Worm (Caenorhabditis elegans) whole organism, L1 larva: Measurements from ENCODE around the gene nhr-111.
A peak's percentile ranks its signal among the peaks of the same experiment; 100 is the strongest.

Experiments used
- C34B4.2 ChIP-seq: sonication (generic microtip); optimal IDR thresholded peaks from 2 replicates; lab custom pipeline; 2017; ENCODE audit warnings: mild to moderate bottlenecking, missing genetic modification characterization, missing compliant biosample characterization
- F16B12.6 ChIP-seq: fragments of 150-350 bp; optimal IDR thresholded peaks from 2 replicates; lab custom pipeline; 2014; ENCODE audit warnings: missing biosample characterization, missing genetic modification characterization
- aha-1 ChIP-seq: fragments of 150-350 bp; optimal IDR thresholded peaks from 2 replicates; lab custom pipeline; 2014; ENCODE audit warnings: missing biosample characterization, missing genetic modification characterization
- ceh-82 ChIP-seq, 3 experiments: fragments of 150-350 bp in 1 of 3; sonication (generic microtip) in 2 of 3; optimal IDR thresholded peaks; 2 replicates each; lab custom pipeline; 2014 to 2017; ENCODE audit warnings: missing biosample characterization in 3 of 3, missing genetic modification characterization in 3 of 3
- ceh-88 ChIP-seq: fragments of 200-800 bp; sonication (Bioruptor generic); IDR thresholded peaks from 2 replicates; pipeline ENCODE4 v1.3.6; 2022; ENCODE audit warnings: missing genetic modification characterization, missing compliant biosample characterization
- efl-1 ChIP-seq, 4 experiments: fragments of 150-350 bp; optimal IDR thresholded peaks in 3 of 4; peaks in 1 of 4; 1 replicate in 1 of 4; 2 replicates in 3 of 4; lab custom pipeline; 2014; ENCODE audit warnings: missing biosample characterization in 2 of 4, missing genetic modification characterization in 2 of 4, missing genetic modification reagents in 2 of 4
- efl-3 ChIP-seq: fragments of 200-800 bp; sonication (Bioruptor generic); optimal IDR thresholded peaks from 2 replicates; lab custom pipeline; 2018; ENCODE audit warnings: mild to moderate bottlenecking, missing genetic modification characterization, missing compliant biosample characterization
- egl-13 ChIP-seq: sonication (generic microtip); optimal IDR thresholded peaks from 2 replicates; lab custom pipeline; 2016; ENCODE audit warnings: missing genotype, missing genetic modification reagents, missing genetic modification characterization, missing compliant biosample characterization
- egl-27 ChIP-seq, 2 experiments: fragments of 150-350 bp in 1 of 2; sonication (generic microtip); optimal IDR thresholded peaks; 3 replicates each; lab custom pipeline; 2017 to 2018; ENCODE audit warnings: missing biosample characterization in 2 of 2, missing genetic modification characterization in 2 of 2, missing genetic modification reagents in 2 of 2
- elt-2 ChIP-seq: sonication (generic microtip); optimal IDR thresholded peaks from 2 replicates; lab custom pipeline; 2016; ENCODE audit warnings: missing genetic modification characterization, mild to moderate bottlenecking, inconsistent platforms, missing compliant biosample characterization, missing genetic modification reagents
- elt-3 ChIP-seq, 6 experiments: fragments of 150-350 bp in 1 of 6; sonication (generic microtip); optimal IDR thresholded peaks; 2 replicates each; lab custom pipeline; 2017 to 2018; ENCODE audit warnings: missing biosample characterization in 6 of 6, missing genetic modification characterization in 6 of 6, inconsistent platforms in 1 of 6
- fkh-10 ChIP-seq: sonication (generic microtip); optimal IDR thresholded peaks from 2 replicates; lab custom pipeline; 2017; ENCODE audit warnings: missing biosample characterization, missing genetic modification reagents, missing genetic modification characterization
- fkh-8 ChIP-seq: sonication (generic microtip); optimal IDR thresholded peaks from 2 replicates; lab custom pipeline; 2016; ENCODE audit warnings: mild to moderate bottlenecking, missing genetic modification characterization, missing compliant biosample characterization
- fos-1 ChIP-seq: fragments of 150-350 bp; optimal IDR thresholded peaks from 2 replicates; lab custom pipeline; 2014; ENCODE audit warnings: missing biosample characterization, missing genetic modification characterization
- grh-1 ChIP-seq: fragments of 200-800 bp; sonication (Bioruptor generic); IDR thresholded peaks from 2 replicates; pipeline ENCODE4 v1.3.6; 2022; ENCODE audit warnings: missing genetic modification reagents, missing genetic modification characterization, missing compliant biosample characterization
- hlh-17 ChIP-seq: fragments of 200-800 bp; sonication (Bioruptor generic); optimal IDR thresholded peaks from 2 replicates; lab custom pipeline; 2018; ENCODE audit warnings: missing genetic modification characterization, mild to moderate bottlenecking, missing compliant biosample characterization, moderate library complexity, borderline replicate concordance
- hlh-4 ChIP-seq: sonication (generic microtip); optimal IDR thresholded peaks from 2 replicates; lab custom pipeline; 2016; ENCODE audit warnings: mild to moderate bottlenecking, missing genetic modification characterization, missing compliant biosample characterization
- hpl-2 ChIP-seq: fragments of 150-350 bp; optimal IDR thresholded peaks from 2 replicates; lab custom pipeline; 2014; ENCODE audit warnings: missing biosample characterization, missing genetic modification reagents, missing genetic modification characterization
- irx-1 ChIP-seq: sonication (generic microtip); optimal IDR thresholded peaks from 2 replicates; lab custom pipeline; 2016; ENCODE audit warnings: missing genetic modification characterization, missing compliant biosample characterization
- jun-1 ChIP-seq: fragments of 150-350 bp; optimal IDR thresholded peaks from 2 replicates; lab custom pipeline; 2014; ENCODE audit warnings: missing biosample characterization, missing genetic modification reagents, missing genetic modification characterization
- lin-14 ChIP-seq: fragments of 200-800 bp; sonication (Bioruptor generic); optimal IDR thresholded peaks from 2 replicates; lab custom pipeline; 2018; ENCODE audit warnings: mild to moderate bottlenecking, missing genetic modification characterization, moderate library complexity, missing compliant biosample characterization
- lin-15B ChIP-seq: fragments of 150-350 bp; sonication (generic microtip); optimal IDR thresholded peaks from 3 replicates; lab custom pipeline; 2014; ENCODE audit warnings: missing biosample characterization, missing genetic modification characterization
- lin-39 ChIP-seq: fragments of 150-350 bp; optimal IDR thresholded peaks from 2 replicates; lab custom pipeline; 2014; ENCODE audit warnings: missing biosample characterization, missing genetic modification reagents, missing genetic modification characterization
- mef-2 ChIP-seq: fragments of 150-350 bp; optimal IDR thresholded peaks from 2 replicates; lab custom pipeline; 2014; ENCODE audit warnings: missing biosample characterization, missing genetic modification characterization
- mep-1 ChIP-seq: fragments of 150-350 bp; optimal IDR thresholded peaks from 2 replicates; lab custom pipeline; 2014; ENCODE audit warnings: missing biosample characterization, missing genetic modification characterization
- nhr-20 ChIP-seq: sonication (generic microtip); optimal IDR thresholded peaks from 2 replicates; lab custom pipeline; 2016; ENCODE audit warnings: mild to moderate bottlenecking, missing genetic modification characterization, missing compliant biosample characterization
- nhr-237 ChIP-seq: fragments of 150-350 bp; optimal IDR thresholded peaks from 2 replicates; lab custom pipeline; 2014; ENCODE audit warnings: missing biosample characterization, missing genetic modification characterization
- nhr-76 ChIP-seq: sonication (generic microtip); optimal IDR thresholded peaks from 2 replicates; lab custom pipeline; 2017; ENCODE audit warnings: missing biosample characterization, missing genetic modification characterization
- nhr-84 ChIP-seq: sonication (generic microtip); optimal IDR thresholded peaks from 2 replicates; lab custom pipeline; 2017; ENCODE audit warnings: missing biosample characterization, missing genetic modification characterization
- nhr-85 ChIP-seq: sonication (generic microtip); peaks from one replicate; lab custom pipeline; 2016; ENCODE audit warnings: missing genetic modification characterization, inconsistent platforms, missing compliant biosample characterization
- pag-3 ChIP-seq: sonication (generic microtip); optimal IDR thresholded peaks from 2 replicates; lab custom pipeline; 2017; ENCODE audit warnings: missing genetic modification characterization, mild to moderate bottlenecking, missing compliant biosample characterization, antibody characterized with exemption, borderline replicate concordance; ENCODE audit not compliant: insufficient read depth
- pax-3 ChIP-seq: fragments of 200-800 bp; sonication (Bioruptor generic); optimal IDR thresholded peaks from 2 replicates; lab custom pipeline; 2018; ENCODE audit warnings: mild to moderate bottlenecking, missing genetic modification characterization, moderate library complexity, missing compliant biosample characterization
- pqm-1 ChIP-seq: sonication (generic microtip); optimal IDR thresholded peaks from 3 replicates; lab custom pipeline; 2017; ENCODE audit warnings: missing biosample characterization, missing genetic modification characterization
- skn-1 ChIP-seq: fragments of 150-350 bp; optimal IDR thresholded peaks from 2 replicates; lab custom pipeline; 2014; ENCODE audit warnings: missing biosample characterization, missing genetic modification characterization
- snu-23 ChIP-seq: sonication (generic microtip); optimal IDR thresholded peaks from 2 replicates; lab custom pipeline; 2016; ENCODE audit warnings: missing genetic modification characterization, missing compliant biosample characterization
- tlp-1 ChIP-seq: fragments of 150-350 bp; optimal IDR thresholded peaks from 2 replicates; lab custom pipeline; 2014; ENCODE audit warnings: missing biosample characterization, missing genetic modification characterization
- unc-130 ChIP-seq: fragments of 150-350 bp; optimal IDR thresholded peaks from 2 replicates; lab custom pipeline; 2017; ENCODE audit warnings: missing biosample characterization, missing genetic modification characterization, inconsistent platforms
- unc-98 ChIP-seq: fragments of 200-800 bp; sonication (Bioruptor generic); IDR thresholded peaks from 2 replicates; pipeline ENCODE4 v1.3.6; 2022; ENCODE audit warnings: missing genetic modification characterization, missing compliant biosample characterization
- vab-15 ChIP-seq: sonication (generic microtip); optimal IDR thresholded peaks from 2 replicates; lab custom pipeline; 2017; ENCODE audit warnings: missing genotype, mild to moderate bottlenecking, missing genetic modification characterization, missing compliant biosample characterization
- xbp-1 ChIP-seq: sonication (generic microtip); optimal IDR thresholded peaks from 2 replicates; lab custom pipeline; 2016; ENCODE audit warnings: missing genetic modification characterization, missing compliant biosample characterization
- zag-1 ChIP-seq: fragments of 150-350 bp; optimal IDR thresholded peaks from 2 replicates; lab custom pipeline; 2014; ENCODE audit warnings: missing biosample characterization, missing genetic modification characterization
- ztf-11 ChIP-seq, 2 experiments: sonication (generic microtip); optimal IDR thresholded peaks; 2 replicates each; lab custom pipeline; 2016 to 2017; ENCODE audit warnings: missing genetic modification characterization in 2 of 2, missing biosample characterization in 1 of 2, missing compliant biosample characterization in 1 of 2

The nhr-111 gene

DNA sequence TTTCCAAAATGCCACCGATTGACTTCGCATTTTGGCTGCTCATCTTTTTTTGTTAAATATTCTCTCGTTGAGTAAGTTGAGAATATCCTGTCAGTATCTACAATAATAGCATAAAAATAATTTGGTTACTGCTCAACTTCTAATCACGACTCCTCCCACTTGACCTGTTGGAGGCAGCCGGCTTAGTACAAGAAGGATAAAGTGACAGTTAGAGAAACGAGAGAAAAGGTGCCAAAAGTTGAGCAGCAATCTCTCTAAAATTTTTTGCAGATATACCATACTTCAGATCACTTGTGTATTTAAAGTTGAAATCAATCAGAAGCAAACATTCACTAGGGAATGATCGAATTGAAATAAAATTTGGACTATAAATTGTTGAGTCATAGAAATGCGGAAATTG is at the start of gene nhr-111:
Gene nhr-111 (minus strand): TSS at position 101 of the 400 bp plus-strand sequence.
- TF ChIP-seq aha-1 (no peak), grh-1 (GFP tag; lab: Robert Waterston, UW) (no peak), lin-15B (tag; lab: Kevin White, UChicago) (no peak), xbp-1 (no peak), vab-15 (tag; lab: Kevin White, UChicago) (no peak), irx-1 (no peak), hpl-2 (GFP tag; lab: Kevin White, UChicago) (no peak), pag-3 (tag; lab: Kevin White, UChicago) (no peak), egl-13 (tag; lab: Kevin White, UChicago) (no peak), ztf-11 (tag; optimal IDR thresholded peaks at IDR 0.05; lab: Kevin White, UChicago) (no peak), efl-1 (optimal IDR thresholded peaks at IDR 0.05; lab: Kevin White, UChicago) (no peak), efl-1 (GFP tag; optimal IDR thresholded peaks at IDR 0.05 in 1 of 2; lab: Kevin White, UChicago) (no peak), ceh-88 (GFP tag; lab: Robert Waterston, UW) (no peak), fkh-8 (tag; lab: Kevin White, UChicago) (no peak), lin-39 (tag; lab: Kevin White, UChicago) (no peak), egl-27 (tag; optimal IDR thresholded peaks at IDR 0.05; lab: Kevin White, UChicago) (no peak), tlp-1 (tag; lab: Kevin White, UChicago) (no peak), unc-98 (GFP tag; lab: Robert Waterston, UW) (no peak)

DNA sequence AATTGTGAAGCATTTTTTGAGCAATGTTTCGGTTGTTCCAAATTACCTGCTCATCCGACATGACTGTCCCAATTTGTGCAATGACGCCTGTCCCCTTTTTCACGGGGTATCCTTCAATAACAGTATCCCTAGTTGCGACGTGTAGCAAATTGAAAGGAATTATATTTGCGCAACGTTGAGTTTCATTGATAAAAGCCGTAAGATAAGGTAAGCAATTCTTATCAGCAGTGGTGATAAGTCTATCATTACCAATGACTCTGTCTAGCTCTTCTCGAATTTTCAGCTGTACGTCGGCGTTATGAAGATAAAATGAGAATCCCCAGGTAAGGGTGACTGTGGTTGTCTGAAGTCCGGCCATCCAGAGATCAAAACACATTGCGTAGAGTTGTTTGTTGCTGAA is 49.5 kb upstream of the nhr-111 start:
- TF ChIP-seq fos-1 (no peak), pqm-1 (peak; percentile 16), pag-3 (tag; lab: Kevin White, UChicago) (no peak), vab-15 (tag; lab: Kevin White, UChicago) (no peak), nhr-84 (tag; lab: Kevin White, UChicago) (no peak), jun-1 (tag; lab: Kevin White, UChicago) (no peak), elt-2 (peak; percentile 57), snu-23 (no peak), lin-14 (GFP tag; lab: Kevin White, UChicago) (no peak), pax-3 (tag; lab: Kevin White, UChicago) (no peak), nhr-85 (peak; percentile 14)

DNA sequence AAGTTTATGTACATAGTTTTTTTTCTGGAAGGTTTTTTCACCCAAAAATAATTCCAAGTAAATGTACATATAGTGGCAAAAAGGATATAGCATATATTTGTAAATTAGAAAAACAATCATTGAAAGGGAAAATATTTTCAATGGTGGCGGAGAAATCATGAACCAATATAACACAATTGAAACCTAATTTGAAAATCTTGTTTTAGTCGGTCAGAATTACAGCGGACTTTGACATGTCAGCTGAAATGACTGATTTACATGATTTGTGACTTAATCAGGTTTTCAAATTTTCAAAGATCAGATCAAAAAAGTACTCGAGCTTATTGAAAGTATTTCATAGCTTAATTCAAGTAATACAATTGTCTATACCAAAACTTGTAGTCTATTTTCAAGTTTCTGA is 47.1 kb upstream of the nhr-111 start, which contains the start of gene K05D4.9:
Gene K05D4.9 (minus strand): TSS at position 101 of the 400 bp plus-strand sequence.
- no peak for TF ChIP-seq mep-1 (tag; lab: Kevin White, UChicago)
- peak; percentile 18 for TF ChIP-seq fkh-8 (tag; lab: Kevin White, UChicago)
- TF ChIP-seq, all 84 proteins: peak for 1

DNA sequence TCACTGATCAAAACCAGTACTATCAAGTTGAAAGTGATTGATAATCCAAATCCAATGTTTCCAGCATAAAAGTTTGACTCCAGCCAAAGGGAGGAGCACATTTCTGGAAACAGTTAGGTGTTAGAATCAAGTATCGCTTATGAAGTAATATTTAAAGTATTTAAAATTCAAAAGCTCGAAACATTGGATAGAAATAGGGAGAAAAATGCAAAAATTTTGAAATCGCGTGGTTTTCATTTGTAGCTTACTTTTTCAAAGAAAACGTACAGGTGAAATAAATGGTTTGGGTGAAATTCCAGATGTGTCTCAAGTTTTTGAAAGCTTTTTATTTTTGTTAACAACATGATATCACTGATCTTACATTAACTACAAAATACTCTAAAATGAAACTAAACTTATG is 44.4 kb upstream of the nhr-111 start, which contains the start of gene str-111:
Gene str-111 (minus strand): TSS at position 101 of the 400 bp plus-strand sequence.
- TF ChIP-seq hlh-4 (tag; lab: Kevin White, UChicago) (peak; percentile 65), elt-3 (tag; optimal IDR thresholded peaks at IDR 0.05; lab: Kevin White, UChicago) (no peak)

DNA sequence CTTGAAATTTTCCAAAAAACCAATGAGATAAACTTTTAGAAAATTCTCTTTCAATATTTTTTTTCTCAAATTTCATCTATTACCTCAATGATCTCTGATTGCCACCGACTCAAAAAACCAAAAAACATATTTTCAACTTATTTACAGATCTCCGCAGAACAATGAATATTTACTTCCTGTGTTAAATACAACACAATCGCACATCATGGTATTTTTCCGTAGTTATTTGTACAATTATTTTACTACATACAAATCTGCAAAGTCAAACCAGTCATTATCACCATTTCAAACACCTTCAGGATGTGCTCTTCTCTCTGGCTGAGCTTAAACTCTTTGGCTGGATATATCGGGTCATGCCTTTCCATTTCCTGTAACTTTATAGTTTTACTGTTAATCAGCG is 41.3 kb upstream of the nhr-111 start, which contains the start of gene str-108:
Gene str-108 (plus strand): TSS at position 301 of the 400 bp plus-strand sequence.
- no peak for TF ChIP-seq skn-1 (tag; lab: Kevin White, UChicago)
- no peak for TF ChIP-seq hlh-17 (GFP tag; lab: Kevin White, UChicago)
- TF ChIP-seq unc-130 (tag; lab: Kevin White, UChicago) = no peak
- TF ChIP-seq ceh-82 (tag; optimal IDR thresholded peaks at IDR 0.05; lab: Kevin White, UChicago) = no peak
- no peak for TF ChIP-seq nhr-76 (tag; lab: Kevin White, UChicago)
- TF ChIP-seq F16B12.6 (tag; lab: Kevin White, UChicago) = no peak
- TF ChIP-seq pqm-1 = no peak
- no peak for TF ChIP-seq C34B4.2 (tag; lab: Kevin White, UChicago)
- no peak for TF ChIP-seq mef-2 (tag; lab: Kevin White, UChicago)
- TF ChIP-seq nhr-20 (tag; lab: Kevin White, UChicago) = no peak
- TF ChIP-seq grh-1 (GFP tag; lab: Robert Waterston, UW) = no peak
- no peak for TF ChIP-seq efl-3 (GFP tag; lab: Kevin White, UChicago)
- no peak for TF ChIP-seq fkh-10 (GFP tag; lab: Kevin White, UChicago)
- TF ChIP-seq zag-1 (tag; lab: Kevin White, UChicago) = no peak
- TF ChIP-seq pax-3 (tag; lab: Kevin White, UChicago) = no peak
- no peak for TF ChIP-seq nhr-237 (tag; lab: Kevin White, UChicago)
